Fruit fly (Drosophila melanogaster): Measurements from ENCODE around the gene Ccp84Aa.
A peak's percentile ranks its signal among the peaks of the same experiment; 100 is the strongest.

Ccp84Aa gene

dm6 chr3R:6703784-6704183, at the start of gene Ccp84Aa:
Gene Ccp84Aa (plus strand): TSS chr3R:6704084.
- TF ChIP-seq rn (GFP tag; IDR thresholded peaks at IDR 0.05), result no peak
- no peak for TF ChIP-seq gl (tag; optimal IDR thresholded peaks at IDR 0.05)
- TF ChIP-seq CG17806 (tag; optimal IDR thresholded peaks at IDR 0.05), result no peak
- TF ChIP-seq Pif1B (GFP tag; optimal IDR thresholded peaks at IDR 0.05), result no peak
- TF ChIP-seq fd96Ca (GFP tag; IDR thresholded peaks at IDR 0.05), result no peak
- no peak for TF ChIP-seq CG13204 (GFP tag; optimal IDR thresholded peaks at IDR 0.05)
- TF ChIP-seq CG34367 (tag; optimal IDR thresholded peaks at IDR 0.05), result no peak
- TF ChIP-seq CG12605 (GFP tag; IDR thresholded peaks at IDR 0.05), result no peak
- TF ChIP-seq CG14655 (GFP tag; optimal IDR thresholded peaks at IDR 0.05), result no peak
- TF ChIP-seq Ets98B (GFP tag; IDR thresholded peaks at IDR 0.05), result no peak
- no peak for TF ChIP-seq D1 (tag; optimal IDR thresholded peaks at IDR 0.05)
- TF ChIP-seq CG4496 (GFP tag; IDR thresholded peaks at IDR 0.05), result no peak
- TF ChIP-seq CG9948 (tag; optimal IDR thresholded peaks at IDR 0.05), result no peak
- TF ChIP-seq CG10348 (GFP tag; IDR thresholded peaks at IDR 0.05), result no peak
- no peak for TF ChIP-seq EcR (GFP tag; optimal IDR thresholded peaks at IDR 0.05)

dm6 chr3R:6657278-6658246, 46.3 kb upstream of the Ccp84Aa start, which contains the start of the genes CG1307 and twr:
Gene CG1307 (minus strand): TSS chr3R:6657442.
Gene twr (plus strand): TSS chr3R:6657882.
- 0 out of 3 replicates have a peak, but pooled peaks have one; percentile 25 for TF ChIP-seq CG4496 (GFP tag; IDR thresholded peaks at IDR 0.05)
- TF ChIP-seq EcR (GFP tag; optimal IDR thresholded peaks at IDR 0.05), result peak; percentile 84
- no peak for TF ChIP-seq D1 (tag; optimal IDR thresholded peaks at IDR 0.05)
- no peak for TF ChIP-seq CG8159 (tag; optimal IDR thresholded peaks at IDR 0.05)
- peak; percentile 50; the same call in 1 of the 2 replicates for TF ChIP-seq CG12605 (GFP tag; IDR thresholded peaks at IDR 0.05)
- no peak for TF ChIP-seq fd96Ca (GFP tag; IDR thresholded peaks at IDR 0.05)
- no peak for TF ChIP-seq Pif1B (GFP tag; optimal IDR thresholded peaks at IDR 0.05)
- TF ChIP-seq CG13204 (GFP tag; optimal IDR thresholded peaks at IDR 0.05), result no peak
- no peak for TF ChIP-seq CG8301 (tag; optimal IDR thresholded peaks at IDR 0.05)
- peak; percentile 4 for TF ChIP-seq CG9948 (tag; optimal IDR thresholded peaks at IDR 0.05)

dm6 chr3R:6659941-6660340, 43.9 kb upstream of the Ccp84Aa start, which contains the start of gene agt:
Gene agt (minus strand): TSS chr3R:6660100.
- TF ChIP-seq CG10348 (GFP tag; IDR thresholded peaks at IDR 0.05) (no peak), CG4496 (GFP tag; IDR thresholded peaks at IDR 0.05) (0 out of 3 replicates have a peak, but pooled peaks have one; percentile 20), Pif1B (GFP tag; optimal IDR thresholded peaks at IDR 0.05) (no peak)

dm6 chr3R:6662613-6663288, 41.1 kb upstream of the Ccp84Aa start:
- TF ChIP-seq CG13204 (GFP tag; optimal IDR thresholded peaks at IDR 0.05) (no peak), Ets98B (GFP tag; IDR thresholded peaks at IDR 0.05) (no peak), CG8159 (tag; optimal IDR thresholded peaks at IDR 0.05) (no peak), CG15710 (tag; optimal IDR thresholded peaks at IDR 0.05) (no peak), Pif1B (GFP tag; optimal IDR thresholded peaks at IDR 0.05) (no peak), CG9948 (tag; optimal IDR thresholded peaks at IDR 0.05) (no peak), D1 (tag; optimal IDR thresholded peaks at IDR 0.05) (no peak), EcR (GFP tag; optimal IDR thresholded peaks at IDR 0.05) (no peak), rn (GFP tag; IDR thresholded peaks at IDR 0.05) (no peak), CG12605 (GFP tag; IDR thresholded peaks at IDR 0.05) (no peak), CG32121 (GFP tag; IDR thresholded peaks at IDR 0.05) (no peak), Snoo (tag; optimal IDR thresholded peaks at IDR 0.05) (no peak), CG17806 (tag; optimal IDR thresholded peaks at IDR 0.05) (no peak), CG34367 (tag; optimal IDR thresholded peaks at IDR 0.05) (no peak), fd96Ca (GFP tag; IDR thresholded peaks at IDR 0.05) (no peak; the same call in 2 of the 3 replicates), CG14655 (GFP tag; optimal IDR thresholded peaks at IDR 0.05) (no peak)

- TF ChIP-seq CG34367 (tag; optimal IDR thresholded peaks at IDR 0.05) (no peak), EcR (GFP tag; optimal IDR thresholded peaks at IDR 0.05) (no peak)
These were observed 40.6 kb upstream of the Ccp84Aa start for dm6 chr3R:6663289-6663666.

dm6 chr3R:6664371-6665116, 39.3 kb upstream of the Ccp84Aa start:
- TF ChIP-seq CG12605 (GFP tag; IDR thresholded peaks at IDR 0.05), result no peak
- TF ChIP-seq CG4496 (GFP tag; IDR thresholded peaks at IDR 0.05), result peak; percentile 76
- no peak for TF ChIP-seq gl (tag; optimal IDR thresholded peaks at IDR 0.05)
- no peak for TF ChIP-seq CG17806 (tag; optimal IDR thresholded peaks at IDR 0.05)
- TF ChIP-seq CG13204 (GFP tag; optimal IDR thresholded peaks at IDR 0.05), result no peak
- peak; percentile 50 for TF ChIP-seq CG14655 (GFP tag; optimal IDR thresholded peaks at IDR 0.05)
- no peak for TF ChIP-seq CG10348 (GFP tag; IDR thresholded peaks at IDR 0.05)
- no peak for TF ChIP-seq EcR (GFP tag; optimal IDR thresholded peaks at IDR 0.05)
- TF ChIP-seq Snoo (tag; optimal IDR thresholded peaks at IDR 0.05), result no peak
- TF ChIP-seq CG8159 (tag; optimal IDR thresholded peaks at IDR 0.05), result peak; percentile 19
- no peak for TF ChIP-seq D1 (tag; optimal IDR thresholded peaks at IDR 0.05)
- no peak for TF ChIP-seq CG15710 (tag; optimal IDR thresholded peaks at IDR 0.05)
- no peak for TF ChIP-seq rn (GFP tag; IDR thresholded peaks at IDR 0.05)
- no peak for TF ChIP-seq Pif1A (GFP tag; optimal IDR thresholded peaks at IDR 0.05)
- TF ChIP-seq Pif1B (GFP tag; optimal IDR thresholded peaks at IDR 0.05), result no peak
- no peak; the same call in 1 of the 2 replicates for TF ChIP-seq Ets98B (GFP tag; IDR thresholded peaks at IDR 0.05)
- peak; percentile 51; the same call in 2 of the 3 replicates for TF ChIP-seq fd96Ca (GFP tag; IDR thresholded peaks at IDR 0.05)
- TF ChIP-seq CG8301 (tag; optimal IDR thresholded peaks at IDR 0.05), result no peak
- TF ChIP-seq CG9948 (tag; optimal IDR thresholded peaks at IDR 0.05), result peak; percentile 11
- TF ChIP-seq CG34367 (tag; optimal IDR thresholded peaks at IDR 0.05), result no peak
- TF ChIP-seq CG32121 (GFP tag; IDR thresholded peaks at IDR 0.05), result no peak
